Fruit fly (Drosophila melanogaster) whole organism, wandering third instar larva: ENCODE measurements around the gene Zcchc7.

Experiments
- CG9705 ChIP-seq: fragments of 200-800 bp; sonication (Bioruptor generic); optimal IDR thresholded peaks from 2 replicates; lab custom pipeline; 2018; ENCODE audit warnings: missing biosample characterization, mild to moderate bottlenecking, missing genetic modification characterization
- GATAd ChIP-seq: sonication (Bioruptor generic); optimal IDR thresholded peaks from 2 replicates; lab custom pipeline; 2016; ENCODE audit warnings: missing biosample characterization, missing genetic modification characterization

- TF ChIP-seq CG9705 = no peak
- TF ChIP-seq GATAd (GFP tag; lab: Kevin White, UChicago) = no peak
Measured at dm6 chr3L:16889545-16889944, 44.4 kb downstream of the Zcchc7 start.
